Worm (Caenorhabditis elegans) whole organism, midembryonic: ENCODE results near the gene C49C3.21.

Source experiments
- T22C8.4 ChIP-seq: fragments of 200-800 bp; sonication (Bioruptor generic); IDR thresholded peaks from 2 replicates; pipeline ENCODE4 v1.3.6; 2022; ENCODE audit warnings: missing genetic modification characterization, missing compliant biosample characterization
- cog-1 ChIP-seq: sonication (generic microtip); optimal IDR thresholded peaks from 2 replicates; lab custom pipeline; 2016; ENCODE audit warnings: missing genetic modification characterization, missing compliant biosample characterization
- flt-1 ChIP-seq: fragments of 200-800 bp; sonication (Bioruptor generic); IDR thresholded peaks from 2 replicates; pipeline ENCODE4 v1.3.6; 2022; ENCODE audit warnings: missing genetic modification characterization, missing compliant biosample characterization
- klf-2 ChIP-seq: fragments of 200-800 bp; sonication (Bioruptor generic); conservative IDR thresholded peaks from 2 replicates; pipeline ENCODE4 v1.3.6; 2022; ENCODE audit warnings: missing genetic modification reagents, missing genetic modification characterization, missing compliant biosample characterization
- med-1 ChIP-seq: sonication (generic microtip); optimal IDR thresholded peaks from 2 replicates; lab custom pipeline; 2017; ENCODE audit warnings: missing genetic modification characterization, mild to moderate bottlenecking, missing compliant biosample characterization, antibody characterized with exemption, missing genetic modification reagents; ENCODE audit not compliant: insufficient read depth
- ref-1 ChIP-seq: fragments of 200-800 bp; sonication (Bioruptor generic); conservative IDR thresholded peaks from 2 replicates; pipeline ENCODE4 v1.3.6; 2022; ENCODE audit warnings: missing genetic modification reagents, missing genetic modification characterization, missing compliant biosample characterization
- tab-1 ChIP-seq: fragments of 200-800 bp; sonication (Bioruptor generic); IDR thresholded peaks from 2 replicates; pipeline ENCODE4 v1.3.6; 2022; ENCODE audit warnings: missing genetic modification characterization, missing compliant biosample characterization
- ztf-23 ChIP-seq: fragments of 200-800 bp; sonication (Bioruptor generic); IDR thresholded peaks from 2 replicates; pipeline ENCODE4 v1.3.6; 2022; ENCODE audit warnings: missing genetic modification reagents, missing genetic modification characterization, missing compliant biosample characterization
- ztf-29 ChIP-seq: fragments of 200-800 bp; sonication (Bioruptor generic); IDR thresholded peaks from 2 replicates; pipeline ENCODE4 v1.3.6; 2022; ENCODE audit warnings: missing genetic modification reagents, missing genetic modification characterization, missing compliant biosample characterization

The C49C3.21 gene

ce11 chrIV:17328834-17329233 is 13.9 kb upstream of the C49C3.21 start, which contains the start of gene ceh-88:
Gene ceh-88 (plus strand): TSS chrIV:17329188.
- TF ChIP-seq cog-1 (no peak), ztf-29 (GFP tag; lab: Robert Waterston, UW) (no peak), ref-1 (GFP tag; lab: Robert Waterston, UW) (no peak), tab-1 (no peak), T22C8.4 (GFP tag; lab: Robert Waterston, UW) (no peak), klf-2 (no peak), flt-1 (GFP tag; lab: Robert Waterston, UW) (no peak), med-1 (GFP tag; lab: Kevin White, UChicago) (no peak), ztf-23 (GFP tag; lab: Robert Waterston, UW) (no peak)

ce11 chrIV:17331100-17331577 is 11.6 kb upstream of the C49C3.21 start, which contains the start of gene C49C3.6:
Gene C49C3.6 (plus strand): TSS chrIV:17331527.
- no peak for TF ChIP-seq klf-2
- no peak for TF ChIP-seq ztf-23 (GFP tag; lab: Robert Waterston, UW)
- TF ChIP-seq cog-1: no peak

DNA sequence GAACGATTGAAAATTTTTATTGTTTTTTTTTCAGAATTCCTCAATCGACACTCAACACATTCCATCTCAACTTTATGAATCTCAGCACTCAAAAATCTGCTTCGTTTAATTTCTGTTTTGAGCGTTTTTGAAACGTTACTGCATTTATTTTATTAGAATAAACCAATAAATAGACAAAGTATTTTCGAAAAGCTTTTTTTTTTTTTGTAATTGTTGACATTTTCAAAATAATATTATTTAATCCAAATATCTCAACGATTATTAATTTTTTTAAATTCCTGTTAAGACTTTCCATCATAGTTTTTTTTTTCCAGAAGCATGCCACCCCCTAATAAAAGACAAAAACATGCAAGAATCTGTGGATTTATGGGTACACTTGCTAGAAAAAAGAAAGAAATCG is 10.5 kb upstream of the C49C3.21 start, which contains the start of gene C49C3.7:
TSS of gene C49C3.7 (plus strand) at position 301 of the 400 bp plus-strand sequence.
- no peak for TF ChIP-seq klf-2
- no peak for TF ChIP-seq med-1 (GFP tag; lab: Kevin White, UChicago)
- no peak for TF ChIP-seq ref-1 (GFP tag; lab: Robert Waterston, UW)
- no peak for TF ChIP-seq ztf-29 (GFP tag; lab: Robert Waterston, UW)
- TF ChIP-seq tab-1: no peak
- TF ChIP-seq flt-1 (GFP tag; lab: Robert Waterston, UW): no peak
- TF ChIP-seq T22C8.4 (GFP tag; lab: Robert Waterston, UW): no peak

ce11 chrIV:17333542-17334281 is 9.1 kb upstream of the C49C3.21 start, which contains the start of gene C49C3.15:
Gene C49C3.15 (plus strand): TSS chrIV:17334231.
- TF ChIP-seq med-1 (GFP tag; lab: Kevin White, UChicago): no peak
- TF ChIP-seq ztf-23 (GFP tag; lab: Robert Waterston, UW): no peak
- TF ChIP-seq klf-2: no peak
- no peak for TF ChIP-seq T22C8.4 (GFP tag; lab: Robert Waterston, UW)
- TF ChIP-seq ref-1 (GFP tag; lab: Robert Waterston, UW): no peak
- TF ChIP-seq cog-1: no peak
- TF ChIP-seq ztf-29 (GFP tag; lab: Robert Waterston, UW): no peak
- no peak for TF ChIP-seq flt-1 (GFP tag; lab: Robert Waterston, UW)
- no peak for TF ChIP-seq tab-1

DNA sequence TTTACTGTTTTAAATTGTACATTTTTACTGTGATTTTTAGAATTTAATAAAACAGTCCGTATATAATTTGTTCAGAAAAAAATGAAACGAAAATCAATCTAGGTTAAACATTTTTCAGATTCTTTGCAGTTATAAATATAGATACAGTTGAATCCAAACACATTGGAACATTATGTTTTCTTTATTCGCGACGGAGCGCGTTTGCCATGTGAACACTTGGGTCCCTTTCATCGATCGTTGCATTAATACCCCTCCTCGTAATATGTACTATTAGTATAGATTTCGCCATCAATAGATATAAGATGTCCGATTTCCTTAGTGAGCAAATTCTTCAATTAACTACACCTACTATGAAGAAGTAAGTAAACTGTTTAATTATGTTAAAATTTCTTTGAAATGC is 7.7 kb upstream of the C49C3.21 start, which contains the start of gene C49C3.8:
TSS of gene C49C3.8 (plus strand) at position 173 of the 400 bp plus-strand sequence.
- TF ChIP-seq flt-1 (GFP tag; lab: Robert Waterston, UW): no peak
- no peak for TF ChIP-seq med-1 (GFP tag; lab: Kevin White, UChicago)
- no peak for TF ChIP-seq tab-1
- no peak for TF ChIP-seq ztf-23 (GFP tag; lab: Robert Waterston, UW)
- no peak for TF ChIP-seq ztf-29 (GFP tag; lab: Robert Waterston, UW)
- TF ChIP-seq T22C8.4 (GFP tag; lab: Robert Waterston, UW): no peak
- no peak for TF ChIP-seq klf-2
- TF ChIP-seq cog-1: no peak
- TF ChIP-seq ref-1 (GFP tag; lab: Robert Waterston, UW): no peak

DNA sequence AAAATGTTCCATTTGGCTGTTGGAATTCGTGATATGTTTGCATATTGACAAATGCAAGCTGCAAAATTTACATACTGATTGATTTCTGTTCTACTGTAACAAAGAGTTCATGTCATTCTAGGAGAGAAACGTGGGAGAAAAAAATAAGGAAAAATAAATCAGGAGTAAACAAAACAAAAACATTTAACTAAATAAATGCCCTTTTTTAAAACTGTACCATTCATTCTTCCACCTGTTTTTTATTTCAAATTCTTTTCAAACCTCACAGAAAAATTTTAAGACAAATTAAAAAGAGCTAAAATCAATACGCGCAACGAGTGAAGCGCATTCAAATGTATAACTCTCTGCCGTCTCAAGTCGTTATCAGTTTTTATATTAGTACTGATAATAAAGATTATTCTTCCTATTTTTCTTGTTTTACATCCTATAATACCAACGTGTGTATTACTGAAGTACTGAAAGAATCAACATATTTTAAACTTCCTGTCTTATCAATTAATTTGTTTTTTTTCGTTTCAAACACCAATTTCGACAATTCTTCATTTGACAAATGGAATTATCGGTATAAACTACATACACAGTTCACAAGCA is 3.8 kb upstream of the C49C3.21 start, which contains the start of gene C49C3.10:
TSS of gene C49C3.10 (minus strand) at position 51 of the 591 bp plus-strand sequence.
- TF ChIP-seq flt-1 (GFP tag; lab: Robert Waterston, UW): no peak
- no peak for TF ChIP-seq ztf-23 (GFP tag; lab: Robert Waterston, UW)
- TF ChIP-seq cog-1: no peak
- TF ChIP-seq T22C8.4 (GFP tag; lab: Robert Waterston, UW): no peak
- TF ChIP-seq ztf-29 (GFP tag; lab: Robert Waterston, UW): no peak
- TF ChIP-seq tab-1: no peak
- no peak for TF ChIP-seq klf-2
- TF ChIP-seq med-1 (GFP tag; lab: Kevin White, UChicago): no peak
- TF ChIP-seq ref-1 (GFP tag; lab: Robert Waterston, UW): no peak

DNA sequence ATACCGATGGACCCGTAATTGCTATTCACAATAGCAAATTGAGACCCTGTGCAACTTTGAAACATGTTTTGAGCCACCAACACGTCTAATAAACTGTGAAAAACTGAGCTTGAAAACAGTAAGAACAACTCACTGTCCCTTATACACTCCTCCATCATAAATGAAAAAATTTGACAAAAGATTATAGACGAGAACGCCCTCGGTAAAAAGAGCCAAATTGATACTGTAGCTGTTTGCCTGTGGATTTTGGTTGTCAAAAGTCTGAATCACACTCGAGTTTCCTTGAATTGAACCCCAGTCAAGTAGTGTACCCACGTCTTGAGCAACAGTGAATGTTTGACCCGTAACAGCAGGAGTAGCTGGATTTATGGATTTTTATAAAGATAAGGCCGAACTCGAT is 1.7 kb upstream of the C49C3.21 start:
- TF ChIP-seq klf-2: no peak

- TF ChIP-seq ztf-23 (GFP tag; lab: Robert Waterston, UW) (no peak), tab-1 (no peak), ref-1 (GFP tag; lab: Robert Waterston, UW) (no peak), ztf-29 (GFP tag; lab: Robert Waterston, UW) (no peak)
These were observed 588 bp upstream of the C49C3.21 start, which contains the start of gene C49C3.9 for ce11 chrIV:17342179-17342578. Gene C49C3.9 (minus strand): TSS chrIV:17342314.

DNA sequence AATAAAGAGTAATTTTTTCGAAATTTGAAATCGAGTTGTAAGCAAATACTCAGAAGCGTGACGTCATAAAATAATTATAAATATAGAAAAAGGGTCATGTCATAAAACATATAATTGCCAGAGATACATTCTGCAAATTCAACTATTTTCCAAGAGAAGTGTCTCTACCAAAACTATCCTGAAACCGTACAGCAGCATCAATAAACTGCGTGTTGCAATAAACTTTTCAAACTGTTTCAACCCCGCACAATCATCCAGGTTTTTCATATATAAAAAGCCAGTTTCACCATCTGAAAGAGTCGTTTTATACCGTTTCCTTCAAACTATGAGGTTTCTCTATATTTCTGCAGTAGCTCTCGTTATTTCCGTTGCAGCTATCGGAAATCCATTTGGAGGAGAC is 715 bp downstream of the C49C3.21 start, which contains the start of gene C49C3.11:
TSS of gene C49C3.11 (plus strand) at position 301 of the 400 bp plus-strand sequence.
- TF ChIP-seq ztf-23 (GFP tag; lab: Robert Waterston, UW): no peak
- no peak for TF ChIP-seq cog-1
- TF ChIP-seq ztf-29 (GFP tag; lab: Robert Waterston, UW): no peak
- no peak for TF ChIP-seq ref-1 (GFP tag; lab: Robert Waterston, UW)
- no peak for TF ChIP-seq flt-1 (GFP tag; lab: Robert Waterston, UW)
- TF ChIP-seq tab-1: no peak
- no peak for TF ChIP-seq med-1 (GFP tag; lab: Kevin White, UChicago)
- no peak for TF ChIP-seq klf-2
- no peak for TF ChIP-seq T22C8.4 (GFP tag; lab: Robert Waterston, UW)
